Worm (Caenorhabditis elegans): ENCODE measurements around the gene acr-17.

acr-17 gene

DNA sequence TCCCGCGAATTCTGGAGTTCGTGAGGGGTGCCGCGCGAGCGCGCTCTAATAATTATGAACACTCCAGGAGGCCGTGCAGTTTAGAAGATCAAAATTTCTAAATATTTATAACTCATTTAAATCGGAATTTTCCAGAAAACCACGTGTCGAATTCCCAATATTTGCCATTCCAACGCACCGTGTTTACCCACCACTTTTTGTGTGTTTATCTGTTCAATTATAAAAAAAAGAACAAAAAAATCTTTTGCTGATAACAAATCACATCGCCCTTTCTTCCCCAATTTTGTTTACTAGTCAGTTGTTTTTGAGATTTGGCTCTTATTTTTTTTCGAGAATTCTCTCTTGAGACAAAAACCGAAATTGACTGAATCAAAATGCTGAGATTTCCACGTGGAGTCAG lies 47.7 kb downstream of the acr-17 start:
- TF ChIP-seq him-1 (tag; optimal IDR thresholded peaks at IDR 0.05) (no peak), W03F9.2 (tag; optimal IDR thresholded peaks at IDR 0.05) (no peak), dao-5 (tag; optimal IDR thresholded peaks at IDR 0.05) (no peak)

DNA sequence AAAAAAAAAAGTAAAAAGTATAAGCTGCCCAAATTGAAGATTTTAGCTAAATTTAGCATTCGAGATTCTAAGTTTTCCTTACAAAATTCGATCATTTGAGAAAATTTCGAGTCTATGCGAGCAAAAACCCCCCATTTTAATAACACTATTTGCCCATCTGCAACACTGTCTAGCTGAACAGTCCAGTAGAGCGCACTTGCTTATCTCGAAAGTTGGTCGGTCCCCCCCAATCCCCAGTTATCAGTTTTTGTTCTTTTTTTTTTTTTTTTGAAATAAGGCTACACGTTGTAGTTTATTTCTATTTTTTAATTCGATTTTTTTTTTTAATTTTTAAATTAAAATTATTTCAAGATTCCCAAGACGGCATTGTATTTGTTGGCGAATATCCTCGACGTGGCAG lies 49.2 kb downstream of the acr-17 start:
- TF ChIP-seq dao-5 (tag; optimal IDR thresholded peaks at IDR 0.05) (no peak), him-1 (tag; optimal IDR thresholded peaks at IDR 0.05) (no peak), W03F9.2 (tag; optimal IDR thresholded peaks at IDR 0.05) (peak; percentile 2)

DNA sequence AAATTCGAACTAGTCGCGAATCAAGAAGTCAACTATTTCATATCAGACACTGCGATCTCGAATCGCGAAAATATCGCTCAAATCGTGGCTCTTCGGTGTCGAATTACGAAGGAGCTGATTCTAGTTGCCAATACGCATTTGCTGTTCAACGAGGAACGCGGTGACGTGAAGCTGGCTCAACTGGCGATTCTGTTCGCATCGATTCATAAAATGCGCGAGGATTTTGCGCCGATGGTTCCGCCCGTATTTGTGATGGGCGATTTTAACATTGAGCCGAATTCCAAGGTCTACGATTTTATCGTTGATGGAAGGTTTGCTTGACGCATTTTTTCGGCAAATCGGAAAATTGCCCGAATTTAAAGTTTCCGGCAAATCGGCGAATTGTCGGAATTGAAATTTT lies 52.0 kb downstream of the acr-17 start:
- TF ChIP-seq dao-5 (tag; optimal IDR thresholded peaks at IDR 0.05) (no peak), W03F9.2 (tag; optimal IDR thresholded peaks at IDR 0.05) (no peak), him-1 (tag; optimal IDR thresholded peaks at IDR 0.05) (no peak)

DNA sequence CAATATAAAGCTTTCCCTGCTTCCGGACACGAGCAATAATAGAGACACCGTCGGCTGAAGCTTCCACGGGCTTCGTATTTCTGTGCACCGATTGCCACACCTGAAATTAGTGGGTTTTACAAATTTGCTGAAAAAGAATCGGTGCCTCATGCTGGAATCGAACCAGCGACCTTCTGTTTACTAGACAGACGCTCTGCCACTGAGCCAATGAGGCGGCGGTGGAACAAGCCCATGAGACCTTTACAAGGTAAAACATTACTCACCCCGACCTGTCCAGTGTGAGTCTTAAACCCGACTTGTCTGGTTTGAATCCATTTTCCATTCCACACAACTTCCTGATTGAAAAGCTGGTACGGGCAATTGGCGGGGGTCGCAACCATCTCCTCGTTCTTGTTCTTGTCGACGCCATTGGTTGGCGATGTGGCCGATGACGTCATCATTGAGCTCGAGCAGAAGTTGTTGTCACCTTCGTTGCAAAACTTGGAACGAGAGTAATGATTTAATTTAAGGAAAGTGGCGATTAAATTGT lies 56.1 kb downstream of the acr-17 start, which contains the start of gene ndx-2:
Gene ndx-2, minus strand, starts transcription at position 479 of the 529 bp plus-strand sequence.
- TF ChIP-seq him-1 (tag; optimal IDR thresholded peaks at IDR 0.05): no peak
- peak; percentile 33 for TF ChIP-seq dao-5 (tag; optimal IDR thresholded peaks at IDR 0.05)
- TF ChIP-seq W03F9.2 (tag; optimal IDR thresholded peaks at IDR 0.05): no peak

All from whole organism, L4/young adult.